Worm (Caenorhabditis elegans): ENCODE data around the gene K10C2.12.

The K10C2.12 gene

DNA sequence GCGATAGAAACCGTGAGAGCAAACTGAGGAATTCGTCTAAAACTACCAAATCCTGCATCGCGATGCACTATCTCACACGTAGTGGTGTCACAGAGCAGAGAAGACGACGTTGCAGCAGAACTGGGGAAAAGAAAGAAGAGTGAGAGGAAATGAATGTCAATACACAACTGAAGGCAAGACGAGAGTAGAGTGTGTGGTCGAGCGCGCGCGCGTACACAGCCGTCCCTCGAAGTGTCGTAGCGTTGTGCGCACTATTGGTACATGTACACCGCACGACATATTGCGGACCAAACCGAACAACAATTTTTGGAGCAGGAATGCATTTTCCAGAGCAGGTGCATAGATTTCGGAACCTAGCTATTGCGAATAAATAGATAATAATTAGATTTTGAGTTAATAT, 42.2 kb downstream of the K10C2.12 start (continued):
- TF ChIP-seq nhr-76 (tag; optimal IDR thresholded peaks at IDR 0.05) (no peak), mdl-1 (tag; optimal IDR thresholded peaks at IDR 0.05) (peak; percentile 19), fkh-2 (tag; optimal IDR thresholded peaks at IDR 0.05) (no peak), hmg-11 (tag; optimal IDR thresholded peaks at IDR 0.05) (peak; percentile 76)

DNA sequence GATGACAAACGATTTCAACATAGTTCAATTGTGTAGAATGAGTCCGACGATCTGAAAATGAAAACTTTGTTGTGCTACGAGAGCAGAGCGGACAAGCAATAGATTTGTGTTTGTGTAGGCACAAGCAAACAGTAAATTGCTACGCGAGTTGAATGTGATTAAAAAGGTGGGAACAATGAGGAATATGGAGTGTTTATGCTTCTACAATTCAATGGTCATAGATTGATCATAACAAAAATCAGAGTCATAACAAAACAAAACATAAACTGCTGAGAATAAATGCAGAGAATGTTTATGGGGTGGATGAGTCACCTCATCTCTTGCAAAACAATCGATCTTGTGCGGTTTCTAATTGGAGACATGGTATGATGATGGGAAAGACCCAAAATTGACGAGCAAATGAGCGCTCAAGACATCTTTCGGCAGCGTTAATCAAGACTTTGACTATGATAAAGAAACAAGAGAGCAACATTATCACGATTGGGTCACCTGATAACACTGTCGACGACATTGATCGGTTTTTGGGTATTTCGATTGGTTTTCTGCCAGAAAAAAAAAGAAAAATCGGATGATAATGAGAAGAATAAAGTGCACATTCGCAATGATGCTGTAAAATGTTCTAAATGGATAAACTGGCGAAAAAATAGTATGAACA, 42.8 kb downstream of the K10C2.12 start, which contains the start of gene lmp-1:
lmp-1 (minus strand) TSS at position 51 of the 655 bp plus-strand sequence.
- TF ChIP-seq nhr-77 (tag; optimal IDR thresholded peaks at IDR 0.05) = no peak
- no peak for TF ChIP-seq nhr-11 (tag; optimal IDR thresholded peaks at IDR 0.05)
- TF ChIP-seq ama-1 (optimal IDR thresholded peaks at IDR 0.05) = no peak
- TF ChIP-seq jun-1 (tag; optimal IDR thresholded peaks at IDR 0.05) = no peak
- TF ChIP-seq fos-1 (tag; optimal IDR thresholded peaks at IDR 0.05) = no peak
- no peak for TF ChIP-seq egl-27 (tag; optimal IDR thresholded peaks at IDR 0.05)
- no peak for TF ChIP-seq nhr-28 (tag; optimal IDR thresholded peaks at IDR 0.05)
- no peak for TF ChIP-seq ceh-28 (tag; optimal IDR thresholded peaks at IDR 0.05)
- no peak for TF ChIP-seq nfya-1 (tag; optimal IDR thresholded peaks at IDR 0.05; ENCODE audit: insufficient read depth)
- TF ChIP-seq mml-1 (tag; optimal IDR thresholded peaks at IDR 0.05) = no peak
- TF ChIP-seq elt-2 (tag; optimal IDR thresholded peaks at IDR 0.05) = peak; percentile 76
- peak; percentile 66 for TF ChIP-seq pqm-1 (tag; optimal IDR thresholded peaks at IDR 0.05)
- no peak for TF ChIP-seq ceh-82 (tag; optimal IDR thresholded peaks at IDR 0.05)
- TF ChIP-seq ZK546.5 (tag; optimal IDR thresholded peaks at IDR 0.05) = no peak
- TF ChIP-seq ceh-9 (tag; optimal IDR thresholded peaks at IDR 0.05) = no peak
- no peak for TF ChIP-seq elt-3 (tag; optimal IDR thresholded peaks at IDR 0.05)
- TF ChIP-seq tbx-2 (tag; optimal IDR thresholded peaks at IDR 0.05) = no peak

DNA sequence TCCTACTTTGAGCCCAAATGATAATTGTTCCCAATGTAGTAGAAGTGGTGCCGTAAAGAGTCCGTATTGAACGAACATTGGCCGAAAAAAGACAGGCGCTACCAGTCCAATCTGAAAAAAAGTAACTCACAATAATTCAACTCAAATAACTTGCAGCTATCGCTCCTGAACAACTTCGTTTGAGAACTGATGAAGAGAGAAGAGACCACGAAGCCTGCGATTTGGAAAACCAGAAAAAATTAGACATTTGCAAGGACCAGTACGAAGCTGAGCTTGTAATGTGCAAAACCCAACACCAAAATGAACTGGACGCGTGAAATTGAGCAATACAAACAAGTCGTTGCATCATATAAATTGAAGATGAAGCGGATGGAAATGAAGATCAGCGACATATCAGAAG, 46.1 kb downstream of the K10C2.12 start, which contains the start of gene C03B1.1:
C03B1.1 (plus strand) TSS at position 301 of the 400 bp plus-strand sequence.
- TF ChIP-seq ceh-16 (tag; optimal IDR thresholded peaks at IDR 0.05) (no peak), snpc-4 (tag; optimal IDR thresholded peaks at IDR 0.05) (no peak), lin-39 (tag; optimal IDR thresholded peaks at IDR 0.05) (no peak), nhr-12 (tag; optimal IDR thresholded peaks at IDR 0.05) (no peak), unc-62 (GFP tag; optimal IDR thresholded peaks at IDR 0.05) (no peak), daf-12 (tag; optimal IDR thresholded peaks at IDR 0.05) (no peak), ceh-9 (tag; optimal IDR thresholded peaks at IDR 0.05) (no peak)

DNA sequence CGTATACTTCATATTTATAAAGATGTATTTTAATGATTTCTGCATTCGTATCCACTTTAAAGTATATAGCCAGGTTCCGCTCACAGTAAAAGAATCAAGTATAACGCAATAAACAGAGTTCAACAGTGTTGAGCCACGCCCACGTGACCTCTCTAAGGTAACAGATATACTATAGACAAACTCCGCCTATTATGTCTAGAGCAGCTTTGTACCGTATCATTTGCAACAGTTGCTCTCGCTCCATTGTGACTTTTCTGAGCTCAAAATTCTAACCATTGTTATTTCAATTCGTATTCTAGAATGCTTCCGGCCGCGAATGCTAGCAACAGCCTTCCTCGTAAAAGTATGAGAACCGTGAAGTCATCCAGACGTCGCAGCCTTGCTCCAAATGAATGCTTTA, 47.2 kb downstream of the K10C2.12 start, which contains the start of gene C03B1.17:
C03B1.17 (plus strand) TSS at position 301 of the 400 bp plus-strand sequence.
- TF ChIP-seq snpc-4 (tag; optimal IDR thresholded peaks at IDR 0.05) (no peak), nhr-23 (tag; optimal IDR thresholded peaks at IDR 0.05) (no peak), zag-1 (tag; optimal IDR thresholded peaks at IDR 0.05) (no peak), jun-1 (tag; optimal IDR thresholded peaks at IDR 0.05) (no peak), pqm-1 (tag; optimal IDR thresholded peaks at IDR 0.05) (no peak), ztf-11 (tag; optimal IDR thresholded peaks at IDR 0.05) (no peak), nhr-76 (tag; optimal IDR thresholded peaks at IDR 0.05) (no peak), unc-39 (tag; optimal IDR thresholded peaks at IDR 0.05) (no peak), nhr-12 (tag; optimal IDR thresholded peaks at IDR 0.05) (no peak), fkh-2 (tag; optimal IDR thresholded peaks at IDR 0.05) (no peak)

DNA sequence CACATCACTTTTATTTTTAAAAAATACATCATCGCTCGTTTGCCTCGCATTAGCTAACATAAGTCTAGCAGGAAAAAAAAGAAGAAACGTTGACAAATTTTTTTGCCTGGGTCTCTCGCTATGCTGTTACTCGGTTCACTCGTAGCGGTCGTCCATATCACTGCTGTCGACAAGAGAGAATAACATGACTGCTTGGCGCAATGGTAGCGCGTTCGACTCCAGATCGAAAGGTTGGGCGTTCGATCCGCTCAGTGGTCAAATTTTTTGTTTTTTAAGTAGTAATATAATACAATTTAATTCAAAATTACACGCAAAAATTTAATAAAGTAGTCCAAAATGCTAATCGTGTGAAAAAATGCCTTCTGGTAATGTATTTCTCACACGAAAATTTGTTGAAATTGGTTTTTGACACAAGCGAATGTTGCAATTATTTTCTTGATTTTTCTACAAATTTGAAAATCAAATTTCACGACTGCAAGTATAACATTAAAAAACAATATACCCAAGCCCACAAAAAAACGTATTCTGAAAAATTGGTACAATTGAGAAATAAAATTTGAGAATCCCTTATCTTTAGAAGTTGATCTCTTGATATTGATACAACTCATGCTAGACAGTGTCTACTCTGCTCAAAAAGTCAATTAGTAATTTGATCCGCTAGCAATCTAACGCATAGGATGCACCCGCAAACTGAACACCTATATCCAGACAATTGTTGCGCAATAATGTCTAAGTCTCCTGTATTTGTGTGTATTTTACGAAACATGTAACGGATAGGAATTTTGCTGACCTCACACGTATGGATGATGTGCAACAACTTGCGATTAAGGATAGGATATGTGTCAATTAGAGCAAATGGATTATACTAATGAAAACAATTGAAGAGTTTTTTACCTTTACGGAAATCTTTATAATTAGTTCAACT, 49.1 kb downstream of the K10C2.12 start:
- TF ChIP-seq nhr-67 (tag; optimal IDR thresholded peaks at IDR 0.05) (no peak), nhr-11 (tag; optimal IDR thresholded peaks at IDR 0.05) (no peak), nhr-77 (tag; optimal IDR thresholded peaks at IDR 0.05) (no peak), ceh-82 (tag; optimal IDR thresholded peaks at IDR 0.05) (peak; percentile 33), daf-12 (tag; optimal IDR thresholded peaks at IDR 0.05) (no peak), unc-62 (GFP tag; optimal IDR thresholded peaks at IDR 0.05) (no peak), hmg-11 (tag; optimal IDR thresholded peaks at IDR 0.05) (peak; percentile 93), fkh-10 (GFP tag; optimal IDR thresholded peaks at IDR 0.05) (no peak), egl-5 (tag; optimal IDR thresholded peaks at IDR 0.05) (peak; percentile 54), pqm-1 (tag; optimal IDR thresholded peaks at IDR 0.05) (peak; percentile 26), lin-39 (tag; optimal IDR thresholded peaks at IDR 0.05) (peak; percentile 68), ztf-4 (tag; optimal IDR thresholded peaks at IDR 0.05) (no peak), tbx-2 (tag; optimal IDR thresholded peaks at IDR 0.05) (peak; percentile 54), zag-1 (tag; optimal IDR thresholded peaks at IDR 0.05) (no peak), pha-4 (tag; optimal IDR thresholded peaks at IDR 0.05) (peak; percentile 49), lin-15B (tag; optimal IDR thresholded peaks at IDR 0.05) (no peak), nhr-23 (tag; optimal IDR thresholded peaks at IDR 0.05) (peak; percentile 36), skn-1 (tag; optimal IDR thresholded peaks at IDR 0.05) (peak; percentile 26), jun-1 (tag; optimal IDR thresholded peaks at IDR 0.05) (peak; percentile 57), elt-2 (tag; optimal IDR thresholded peaks at IDR 0.05) (peak; percentile 29), nfya-1 (tag; optimal IDR thresholded peaks at IDR 0.05; ENCODE audit: insufficient read depth) (peak; percentile 57), nhr-28 (tag; optimal IDR thresholded peaks at IDR 0.05) (peak; percentile 10), nhr-76 (tag; optimal IDR thresholded peaks at IDR 0.05) (no peak)

Data from whole organism, L3 larva.